Fruit fly (Drosophila melanogaster) whole organism, prepupa: Measurements from ENCODE around the gene CG33080.

Experiments used
- Blimp-1 ChIP-seq: fragments of 200-800 bp; sonication (Bioruptor generic); optimal IDR thresholded peaks from 3 replicates; lab custom pipeline; 2017; ENCODE audit warnings: missing biosample characterization, missing genetic modification characterization, mild to moderate bottlenecking, moderate library complexity, missing genetic modification reagents
- CG10669 ChIP-seq: fragments of 200-800 bp; sonication (Bioruptor generic); optimal IDR thresholded peaks from 3 replicates; lab custom pipeline; 2018; ENCODE audit warnings: missing biosample characterization, mild to moderate bottlenecking, missing genetic modification characterization, moderate library complexity
- CG11762 ChIP-seq: fragments of 200-800 bp; sonication (Bioruptor generic); optimal IDR thresholded peaks from 3 replicates; lab custom pipeline; 2016; ENCODE audit warnings: missing biosample characterization, missing genetic modification characterization; ENCODE audit not compliant: insufficient read depth
- CG15336 ChIP-seq: fragments of 200-800 bp; sonication (Bioruptor generic); IDR thresholded peaks from 2 replicates; pipeline ENCODE4 v1.3.6; 2022; ENCODE audit warnings: missing biosample characterization, missing genetic modification characterization
- CG16779 ChIP-seq: fragments of 200-800 bp; sonication (Bioruptor generic); optimal IDR thresholded peaks from 3 replicates; lab custom pipeline; 2017; ENCODE audit warnings: missing biosample characterization, mild to moderate bottlenecking, missing genetic modification characterization
- CG3032 ChIP-seq: fragments of 200-800 bp; optimal IDR thresholded peaks from 2 replicates; lab custom pipeline; 2019; ENCODE audit warnings: missing biosample characterization, mild to moderate bottlenecking, missing genetic modification characterization, moderate library complexity
- CG31627 ChIP-seq: fragments of 200-800 bp; sonication (Bioruptor generic); optimal IDR thresholded peaks from 3 replicates; lab custom pipeline; 2016; ENCODE audit warnings: missing biosample characterization, missing genetic modification characterization
- CG32006 ChIP-seq: fragments of 200-800 bp; sonication (Bioruptor generic); optimal IDR thresholded peaks from 3 replicates; lab custom pipeline; 2017; ENCODE audit warnings: missing biosample characterization, mild to moderate bottlenecking, missing genetic modification characterization
- CG3919 ChIP-seq: fragments of 200-800 bp; sonication (Bioruptor generic); optimal IDR thresholded peaks from 3 replicates; lab custom pipeline; 2016; ENCODE audit warnings: missing biosample characterization, missing genetic modification characterization
- CG4318 ChIP-seq: fragments of 200-800 bp; sonication (Bioruptor generic); optimal IDR thresholded peaks from 3 replicates; lab custom pipeline; 2017; ENCODE audit warnings: missing biosample characterization, mild to moderate bottlenecking, missing genetic modification characterization
- CG6163 ChIP-seq: fragments of 200-800 bp; sonication (Bioruptor generic); IDR thresholded peaks from 3 replicates; pipeline ENCODE4 v1.3.6; 2022; ENCODE audit warnings: missing biosample characterization, missing genetic modification characterization
- CG6276 ChIP-seq: fragments of 200-800 bp; sonication (Bioruptor generic); optimal IDR thresholded peaks from 2 replicates; lab custom pipeline; 2017; ENCODE audit warnings: missing biosample characterization, mild to moderate bottlenecking, missing genetic modification characterization
- CG6808 ChIP-seq: fragments of 200-800 bp; sonication (Bioruptor generic); optimal IDR thresholded peaks from 3 replicates; lab custom pipeline; 2017; ENCODE audit warnings: missing biosample characterization, missing genetic modification characterization, mild to moderate bottlenecking, moderate library complexity, missing genetic modification reagents
- CG6854 ChIP-seq: fragments of 200-800 bp; sonication (Bioruptor generic); optimal IDR thresholded peaks from 2 replicates; lab custom pipeline; 2017; ENCODE audit warnings: missing biosample characterization, mild to moderate bottlenecking, missing genetic modification characterization
- CG8119 ChIP-seq: fragments of 200-800 bp; sonication (Bioruptor generic); IDR thresholded peaks from 3 replicates; pipeline ENCODE4 v1.3.6; 2022; ENCODE audit warnings: missing biosample characterization, missing genetic modification characterization
- CG8319 ChIP-seq: fragments of 200-800 bp; sonication (Bioruptor generic); optimal IDR thresholded peaks from 3 replicates; lab custom pipeline; 2016; ENCODE audit warnings: missing biosample characterization, missing genetic modification characterization
- CG8632 ChIP-seq: fragments of 200-800 bp; sonication (Bioruptor generic); optimal IDR thresholded peaks from 3 replicates; lab custom pipeline; 2016; ENCODE audit warnings: missing biosample characterization, missing genetic modification characterization
- CG9139 ChIP-seq: fragments of 200-800 bp; sonication (Bioruptor generic); optimal IDR thresholded peaks from 3 replicates; lab custom pipeline; 2017; ENCODE audit warnings: missing biosample characterization, mild to moderate bottlenecking, missing genetic modification characterization
- Eip75B ChIP-seq: fragments of 200-800 bp; sonication (Bioruptor generic); optimal IDR thresholded peaks from 3 replicates; lab custom pipeline; 2016; ENCODE audit warnings: missing biosample characterization, missing genetic modification characterization
- Eip78C ChIP-seq: fragments of 200-800 bp; sonication (Bioruptor generic); peaks from one replicate; lab custom pipeline; 2016; ENCODE audit warnings: missing biosample characterization, missing genetic modification characterization
- Ets21C ChIP-seq: fragments of 200-800 bp; sonication (Bioruptor generic); optimal IDR thresholded peaks from 3 replicates; lab custom pipeline; 2016; ENCODE audit warnings: missing biosample characterization, missing genetic modification characterization
- Ets96B ChIP-seq: fragments of 200-800 bp; optimal IDR thresholded peaks from 2 replicates; lab custom pipeline; 2019; ENCODE audit warnings: missing biosample characterization, mild to moderate bottlenecking, missing genetic modification characterization, moderate library complexity
- Hr38 ChIP-seq: sonication (Bioruptor generic); optimal IDR thresholded peaks from 2 replicates; lab custom pipeline; 2016; ENCODE audit warnings: missing biosample characterization, missing genetic modification characterization
- Hr39 ChIP-seq: fragments of 200-800 bp; sonication (Bioruptor generic); optimal IDR thresholded peaks from 2 replicates; lab custom pipeline; 2016; ENCODE audit warnings: missing biosample characterization, missing genetic modification characterization
- Hr4 ChIP-seq: fragments of 200-800 bp; sonication (Bioruptor generic); optimal IDR thresholded peaks from 3 replicates; lab custom pipeline; 2016; ENCODE audit warnings: missing biosample characterization, missing genetic modification characterization
- Lpt ChIP-seq: fragments of 200-800 bp; sonication (Bioruptor generic); optimal IDR thresholded peaks from 3 replicates; lab custom pipeline; 2016; ENCODE audit warnings: missing biosample characterization, missing genetic modification characterization
- Met ChIP-seq: fragments of 200-800 bp; sonication (Bioruptor generic); optimal IDR thresholded peaks from 3 replicates; lab custom pipeline; 2016; ENCODE audit warnings: missing biosample characterization, missing genetic modification characterization
- OdsH ChIP-seq: fragments of 200-800 bp; sonication (Bioruptor generic); optimal IDR thresholded peaks from 3 replicates; lab custom pipeline; 2016; ENCODE audit warnings: missing biosample characterization, missing genetic modification characterization
- Smox ChIP-seq: fragments of 200-800 bp; sonication (Bioruptor generic); optimal IDR thresholded peaks from 3 replicates; lab custom pipeline; 2016; ENCODE audit warnings: missing biosample characterization, missing genetic modification characterization
- Sox102F ChIP-seq: fragments of 200-800 bp; sonication (Bioruptor generic); optimal IDR thresholded peaks from 2 replicates; lab custom pipeline; 2016; ENCODE audit warnings: missing biosample characterization, mild to moderate bottlenecking, missing genetic modification characterization
- Sox14 ChIP-seq: fragments of 200-800 bp; sonication (Bioruptor generic); optimal IDR thresholded peaks from 3 replicates; lab custom pipeline; 2016; ENCODE audit warnings: missing biosample characterization, missing genetic modification characterization
- Sox15 ChIP-seq: fragments of 200-800 bp; sonication (Bioruptor generic); optimal IDR thresholded peaks from 3 replicates; lab custom pipeline; 2016; ENCODE audit warnings: missing biosample characterization, missing genetic modification characterization
- acj6 ChIP-seq: fragments of 200-800 bp; sonication (Bioruptor generic); optimal IDR thresholded peaks from 3 replicates; lab custom pipeline; 2016; ENCODE audit warnings: missing biosample characterization, missing genetic modification characterization
- cyc ChIP-seq: fragments of 200-800 bp; sonication (Bioruptor generic); optimal IDR thresholded peaks from 3 replicates; lab custom pipeline; 2016; ENCODE audit warnings: missing biosample characterization, missing genetic modification characterization
- dac ChIP-seq: fragments of 200-800 bp; sonication (Bioruptor generic); optimal IDR thresholded peaks from 2 replicates; lab custom pipeline; 2017; ENCODE audit warnings: missing biosample characterization, mild to moderate bottlenecking, missing genetic modification characterization
- eg ChIP-seq: fragments of 200-800 bp; sonication (Bioruptor generic); IDR thresholded peaks from 3 replicates; pipeline ENCODE4 v1.3.6; 2022; ENCODE audit warnings: missing biosample characterization, missing genetic modification characterization
- esn ChIP-seq: fragments of 200-800 bp; sonication (Bioruptor generic); optimal IDR thresholded peaks from 2 replicates; lab custom pipeline; 2016; ENCODE audit warnings: missing biosample characterization, mild to moderate bottlenecking, missing genetic modification characterization, moderate library complexity
- fd85E ChIP-seq: fragments of 200-800 bp; sonication (Bioruptor generic); optimal IDR thresholded peaks from 3 replicates; lab custom pipeline; 2016; ENCODE audit warnings: missing biosample characterization, missing genetic modification characterization
- fkh ChIP-seq: fragments of 200-800 bp; sonication (Bioruptor generic); optimal IDR thresholded peaks from 3 replicates; lab custom pipeline; 2017; ENCODE audit warnings: missing biosample characterization, mild to moderate bottlenecking, missing genetic modification characterization, moderate library complexity
- net ChIP-seq: fragments of 200-800 bp; sonication (Bioruptor generic); optimal IDR thresholded peaks from 3 replicates; lab custom pipeline; 2016; ENCODE audit warnings: missing biosample characterization, missing genetic modification characterization
- pdm3 ChIP-seq: fragments of 200-800 bp; sonication (Bioruptor generic); optimal IDR thresholded peaks from 3 replicates; lab custom pipeline; 2016; ENCODE audit warnings: missing biosample characterization, missing genetic modification characterization
- salr ChIP-seq, 2 experiments: fragments of 200-800 bp; sonication (Bioruptor generic); optimal IDR thresholded peaks; 3 replicates each; lab custom pipeline; 2016 to 2018; ENCODE audit warnings: missing biosample characterization in 2 of 2, missing genetic modification characterization in 2 of 2, mild to moderate bottlenecking in 1 of 2
- spab ChIP-seq: fragments of 200-800 bp; sonication (Bioruptor generic); optimal IDR thresholded peaks from 2 replicates; lab custom pipeline; 2017; ENCODE audit warnings: missing biosample characterization, mild to moderate bottlenecking, missing genetic modification characterization, missing genetic modification reagents
- ss ChIP-seq, 2 experiments: fragments of 200-800 bp; sonication (Bioruptor generic); optimal IDR thresholded peaks; 2 replicates in 1 of 2; 3 replicates in 1 of 2; lab custom pipeline; 2017 to 2018; ENCODE audit warnings: mild to moderate bottlenecking in 2 of 2, missing biosample characterization in 2 of 2, missing genetic modification characterization in 2 of 2, moderate library complexity in 1 of 2
- svp ChIP-seq: fragments of 200-800 bp; sonication (Bioruptor generic); peaks from one replicate; lab custom pipeline; 2016; ENCODE audit warnings: missing biosample characterization, missing genetic modification characterization
- topi ChIP-seq: fragments of 200-800 bp; sonication (Bioruptor generic); optimal IDR thresholded peaks from 3 replicates; lab custom pipeline; 2016; ENCODE audit warnings: missing biosample characterization, missing genetic modification characterization
- vri ChIP-seq: fragments of 200-800 bp; sonication (Bioruptor generic); optimal IDR thresholded peaks from 3 replicates; lab custom pipeline; 2016; ENCODE audit warnings: missing biosample characterization, mild to moderate bottlenecking, missing genetic modification characterization

Gene CG33080

dm6 chrX:5699824-5700498 is 17.6 kb downstream of the CG33080 start (continued):
- TF ChIP-seq CG6276 (GFP tag; lab: Kevin White, UChicago): peak; percentile 57
- TF ChIP-seq CG6854 (GFP tag; lab: Kevin White, UChicago): no peak
- TF ChIP-seq Ets96B: peak; percentile 60
- peak; percentile 73 for TF ChIP-seq Met (GFP tag; lab: Kevin White, UChicago)
- TF ChIP-seq CG8319 (GFP tag; lab: Kevin White, UChicago): peak; percentile 21
- TF ChIP-seq Hr38 (GFP tag; lab: Kevin White, UChicago): no peak
- TF ChIP-seq Eip75B: peak; percentile 69
- TF ChIP-seq CG8632 (GFP tag; lab: Kevin White, UChicago): peak; percentile 45
- peak; percentile 56 for TF ChIP-seq vri (GFP tag; lab: Kevin White, UChicago)
- TF ChIP-seq CG11762: peak; percentile 41
- TF ChIP-seq cyc: peak; percentile 62
- peak; percentile 44 for TF ChIP-seq Ets21C (GFP tag; lab: Kevin White, UChicago)
- peak; percentile 81 for TF ChIP-seq pdm3 (GFP tag; lab: Kevin White, UChicago)
- peak; percentile 42 for TF ChIP-seq spab (GFP tag; lab: Kevin White, UChicago)
- TF ChIP-seq topi: peak; percentile 74
- TF ChIP-seq CG6163 (GFP tag; lab: Robert Waterston, UW): peak; percentile 63; the same call in 2 of the 3 replicates
- TF ChIP-seq CG9139 (GFP tag; lab: Kevin White, UChicago): no peak
- TF ChIP-seq fd85E (GFP tag; lab: Kevin White, UChicago): no peak
- peak; percentile 2 to 60 for TF ChIP-seq ss (GFP tag; optimal IDR thresholded peaks at IDR 0.05; lab: Kevin White, UChicago)
- TF ChIP-seq Lpt (GFP tag; lab: Kevin White, UChicago): peak; percentile 53
- TF ChIP-seq Hr39: peak; percentile 67
- peak; percentile 44 for TF ChIP-seq CG6808 (GFP tag; lab: Kevin White, UChicago)
- no peak for TF ChIP-seq fkh (GFP tag; lab: Kevin White, UChicago)
- TF ChIP-seq Eip78C (GFP tag; lab: Kevin White, UChicago): peak; percentile 93
- TF ChIP-seq dac: no peak
- TF ChIP-seq net: peak; percentile 35
- peak; percentile 73 for TF ChIP-seq CG8119 (GFP tag; lab: Robert Waterston, UW)
- peak; percentile 49; the same call in 1 of the 3 replicates for TF ChIP-seq eg (GFP tag; lab: Robert Waterston, UW)
- TF ChIP-seq salr (GFP tag; optimal IDR thresholded peaks at IDR 0.05; lab: Kevin White, UChicago): peak; percentile 32 to 43
- peak; percentile 67 for TF ChIP-seq acj6 (GFP tag; lab: Kevin White, UChicago)
- TF ChIP-seq CG3919 (GFP tag; lab: Kevin White, UChicago): peak; percentile 70
- TF ChIP-seq OdsH: peak; percentile 70
- TF ChIP-seq CG31627 (GFP tag; lab: Kevin White, UChicago): peak; percentile 61
- peak; percentile 76 for TF ChIP-seq CG15336 (GFP tag; lab: Robert Waterston, UW)
- peak; percentile 61 for TF ChIP-seq Sox102F (GFP tag; lab: Kevin White, UChicago)
- TF ChIP-seq CG4318 (GFP tag; lab: Kevin White, UChicago): peak; percentile 53
- TF ChIP-seq Sox14: peak; percentile 66
- peak; percentile 37 for TF ChIP-seq CG16779 (tag; lab: Kevin White, UChicago)

dm6 chrX:5698087-5698727 is 19.4 kb downstream of the CG33080 start, which contains the start of gene AdamTS-B:
Gene AdamTS-B, plus strand, starts transcription at chrX:5698557.
- peak; percentile 69 for TF ChIP-seq CG3032 (tag; lab: Kevin White, UChicago)
- TF ChIP-seq CG6163 (GFP tag; lab: Robert Waterston, UW): peak; percentile 78
- peak; percentile 26 for TF ChIP-seq Ets21C (GFP tag; lab: Kevin White, UChicago)
- TF ChIP-seq Ets96B: peak; percentile 49
- TF ChIP-seq CG32006 (GFP tag; lab: Kevin White, UChicago): peak; percentile 79
- peak; percentile 69 for TF ChIP-seq Hr4 (GFP tag; lab: Kevin White, UChicago)
- TF ChIP-seq CG6808 (GFP tag; lab: Kevin White, UChicago): peak; percentile 78
- TF ChIP-seq Sox15 (GFP tag; lab: Kevin White, UChicago): peak; percentile 46
- peak; percentile 45 for TF ChIP-seq CG11762
- peak; percentile 44 for TF ChIP-seq Sox14
- TF ChIP-seq Hr38 (GFP tag; lab: Kevin White, UChicago): no peak
- peak; percentile 66 for TF ChIP-seq topi
- TF ChIP-seq CG4318 (GFP tag; lab: Kevin White, UChicago): peak; percentile 59
- peak; percentile 52 for TF ChIP-seq cyc
- TF ChIP-seq svp (GFP tag; lab: Kevin White, UChicago): no peak
- peak; percentile 67 for TF ChIP-seq esn (GFP tag; lab: Kevin White, UChicago)
- peak; percentile 69; the same call in 2 of the 3 replicates for TF ChIP-seq eg (GFP tag; lab: Robert Waterston, UW)
- peak; percentile 70 for TF ChIP-seq Smox (GFP tag; lab: Kevin White, UChicago)
- peak; percentile 17 to 51 for TF ChIP-seq salr (GFP tag; optimal IDR thresholded peaks at IDR 0.05; lab: Kevin White, UChicago)
- peak; percentile 55 for TF ChIP-seq CG31627 (GFP tag; lab: Kevin White, UChicago)
- peak; percentile 28 for TF ChIP-seq Blimp-1 (GFP tag; lab: Kevin White, UChicago)
- peak; percentile 73 for TF ChIP-seq CG10669 (GFP tag; lab: Kevin White, UChicago)
- peak; percentile 22 for TF ChIP-seq Eip78C (GFP tag; lab: Kevin White, UChicago)
- peak; percentile 48 for TF ChIP-seq CG6854 (GFP tag; lab: Kevin White, UChicago)
